Fruit fly (Drosophila melanogaster): ENCODE results near the gene Rpn2.
A peak's percentile ranks its signal among the peaks of the same experiment; 100 is the strongest.

The Rpn2 gene

dm6 chr3R:29158721-29159120 is 5.4 kb downstream of the Rpn2 start:
- TF ChIP-seq Mnt (GFP tag; optimal IDR thresholded peaks at IDR 0.05), result peak; percentile 12
- peak; percentile 89 for TF ChIP-seq cic (GFP tag; optimal IDR thresholded peaks at IDR 0.05)
- no peak for TF ChIP-seq CG7101 (tag; optimal IDR thresholded peaks at IDR 0.05)

dm6 chr3R:29159620-29160019 is 6.3 kb downstream of the Rpn2 start:
- TF ChIP-seq cnc (optimal IDR thresholded peaks at IDR 0.05) (no peak), bab1 (GFP tag; optimal IDR thresholded peaks at IDR 0.05) (no peak), Crg-1 (GFP tag; optimal IDR thresholded peaks at IDR 0.05) (no peak), CG7101 (tag; optimal IDR thresholded peaks at IDR 0.05) (no peak)

dm6 chr3R:29164930-29165693 is 11.8 kb downstream of the Rpn2 start, which contains the start of gene CG11898:
TSS of gene CG11898 (plus strand) at chr3R:29165643.
- TF ChIP-seq ovo (GFP tag; optimal IDR thresholded peaks at IDR 0.05), result no peak
- peak; percentile 17 for TF ChIP-seq CG11617 (GFP tag; optimal IDR thresholded peaks at IDR 0.05)
- TF ChIP-seq CG7045 (GFP tag; optimal IDR thresholded peaks at IDR 0.05), result no peak
- TF ChIP-seq Clk (GFP tag; optimal IDR thresholded peaks at IDR 0.05), result no peak
- TF ChIP-seq CG1620 (GFP tag; optimal IDR thresholded peaks at IDR 0.05), result no peak
- TF ChIP-seq CG5204 (GFP tag; optimal IDR thresholded peaks at IDR 0.05), result peak; percentile 2
- TF ChIP-seq cnc (optimal IDR thresholded peaks at IDR 0.05), result no peak
- TF ChIP-seq CG7101 (tag; optimal IDR thresholded peaks at IDR 0.05), result peak; percentile 55
- TF ChIP-seq Mnt (GFP tag; optimal IDR thresholded peaks at IDR 0.05), result peak; percentile 13
- peak; percentile 4 for TF ChIP-seq CG14711 (tag; optimal IDR thresholded peaks at IDR 0.05)
- TF ChIP-seq CG33017 (tag; optimal IDR thresholded peaks at IDR 0.05), result peak; percentile 47

dm6 chr3R:29190984-29191383 is 37.7 kb downstream of the Rpn2 start:
- no peak for TF ChIP-seq CG1620 (GFP tag; optimal IDR thresholded peaks at IDR 0.05)
- no peak for TF ChIP-seq CG5204 (GFP tag; optimal IDR thresholded peaks at IDR 0.05)
- TF ChIP-seq cnc (optimal IDR thresholded peaks at IDR 0.05), result no peak
- no peak for TF ChIP-seq kay (GFP tag; ENCODE audit: borderline replicate concordance)
- TF ChIP-seq CG11617 (GFP tag; optimal IDR thresholded peaks at IDR 0.05), result no peak
- no peak for TF ChIP-seq Clk (GFP tag; optimal IDR thresholded peaks at IDR 0.05)
- TF ChIP-seq CG14711 (tag; optimal IDR thresholded peaks at IDR 0.05), result no peak
- TF ChIP-seq CG33017 (tag; optimal IDR thresholded peaks at IDR 0.05), result no peak
- TF ChIP-seq CG12768 (GFP tag; optimal IDR thresholded peaks at IDR 0.05), result no peak
- TF ChIP-seq Hr96 (GFP tag; optimal IDR thresholded peaks at IDR 0.05), result no peak
- TF ChIP-seq tj (GFP tag; optimal IDR thresholded peaks at IDR 0.05), result no peak
- TF ChIP-seq cic (GFP tag; optimal IDR thresholded peaks at IDR 0.05), result no peak
- no peak for TF ChIP-seq Mnt (GFP tag; optimal IDR thresholded peaks at IDR 0.05)
- no peak for TF ChIP-seq CG7045 (GFP tag; optimal IDR thresholded peaks at IDR 0.05)
- no peak for TF ChIP-seq bab1 (GFP tag; optimal IDR thresholded peaks at IDR 0.05)
- no peak for TF ChIP-seq CG7101 (tag; optimal IDR thresholded peaks at IDR 0.05)
- TF ChIP-seq toe (GFP tag; optimal IDR thresholded peaks at IDR 0.05), result no peak
- TF ChIP-seq ovo (GFP tag; optimal IDR thresholded peaks at IDR 0.05), result no peak
- no peak for TF ChIP-seq pad (GFP tag; optimal IDR thresholded peaks at IDR 0.05)

- peak; percentile 22 for TF ChIP-seq pad (GFP tag; optimal IDR thresholded peaks at IDR 0.05)
- no peak for TF ChIP-seq ovo (GFP tag; optimal IDR thresholded peaks at IDR 0.05)
These were observed 41.6 kb downstream of the Rpn2 start, which contains the start of gene jus for dm6 chr3R:29194957-29195356. TSS of gene jus (minus strand) at chr3R:29194994.

- TF ChIP-seq CG12768 (GFP tag; optimal IDR thresholded peaks at IDR 0.05) (no peak), bab1 (GFP tag; optimal IDR thresholded peaks at IDR 0.05) (no peak), CG5204 (GFP tag; optimal IDR thresholded peaks at IDR 0.05) (no peak), CG33017 (tag; optimal IDR thresholded peaks at IDR 0.05) (no peak), toe (GFP tag; optimal IDR thresholded peaks at IDR 0.05) (no peak), CG7101 (tag; optimal IDR thresholded peaks at IDR 0.05) (no peak), cnc (optimal IDR thresholded peaks at IDR 0.05) (no peak), pad (GFP tag; optimal IDR thresholded peaks at IDR 0.05) (no peak), cic (GFP tag; optimal IDR thresholded peaks at IDR 0.05) (no peak), CG11617 (GFP tag; optimal IDR thresholded peaks at IDR 0.05) (no peak), kay (GFP tag; ENCODE audit: borderline replicate concordance) (no peak), CG7045 (GFP tag; optimal IDR thresholded peaks at IDR 0.05) (no peak), ovo (GFP tag; optimal IDR thresholded peaks at IDR 0.05) (no peak), Mnt (GFP tag; optimal IDR thresholded peaks at IDR 0.05) (no peak), Crg-1 (GFP tag; optimal IDR thresholded peaks at IDR 0.05) (no peak), Clk (GFP tag; optimal IDR thresholded peaks at IDR 0.05) (no peak), CG14711 (tag; optimal IDR thresholded peaks at IDR 0.05) (no peak), tj (GFP tag; optimal IDR thresholded peaks at IDR 0.05) (no peak), Hr96 (GFP tag; optimal IDR thresholded peaks at IDR 0.05) (no peak), CG1620 (GFP tag; optimal IDR thresholded peaks at IDR 0.05) (no peak)
These were observed 43.8 kb downstream of the Rpn2 start, which contains the start of gene CG14515 for dm6 chr3R:29196967-29197611. TSS of gene CG14515 (plus strand) at chr3R:29197556.
